Fruit fly (Drosophila melanogaster) whole organism, prepupa: ENCODE measurements around the gene fws.
A peak's percentile ranks its signal among the peaks of the same experiment; 100 is the strongest.

Experiments used
- CG4318 ChIP-seq: fragments of 200-800 bp; sonication (Bioruptor generic); optimal IDR thresholded peaks from 3 replicates; lab custom pipeline; 2017; ENCODE audit warnings: missing biosample characterization, mild to moderate bottlenecking, missing genetic modification characterization
- CG9139 ChIP-seq: fragments of 200-800 bp; sonication (Bioruptor generic); optimal IDR thresholded peaks from 3 replicates; lab custom pipeline; 2017; ENCODE audit warnings: missing biosample characterization, mild to moderate bottlenecking, missing genetic modification characterization
- Eip93F ChIP-seq: fragments of 200-800 bp; sonication (Bioruptor generic); optimal IDR thresholded peaks from 2 replicates; lab custom pipeline; 2016; ENCODE audit warnings: missing biosample characterization, mild to moderate bottlenecking, missing genetic modification characterization
- Sox102F ChIP-seq: fragments of 200-800 bp; sonication (Bioruptor generic); optimal IDR thresholded peaks from 2 replicates; lab custom pipeline; 2016; ENCODE audit warnings: missing biosample characterization, mild to moderate bottlenecking, missing genetic modification characterization
- esn ChIP-seq: fragments of 200-800 bp; sonication (Bioruptor generic); optimal IDR thresholded peaks from 2 replicates; lab custom pipeline; 2016; ENCODE audit warnings: missing biosample characterization, mild to moderate bottlenecking, missing genetic modification characterization, moderate library complexity
- vri ChIP-seq: fragments of 200-800 bp; sonication (Bioruptor generic); optimal IDR thresholded peaks from 3 replicates; lab custom pipeline; 2016; ENCODE audit warnings: missing biosample characterization, mild to moderate bottlenecking, missing genetic modification characterization

dm6 chr2L:17472582-17473524 lies 8.0 kb downstream of the fws start, which contains the start of gene BicD:
- TF ChIP-seq esn (GFP tag; lab: Kevin White, UChicago) (peak; percentile 9), Eip93F (GFP tag; lab: Kevin White, UChicago) (peak; percentile 15), CG9139 (no peak), CG4318 (GFP tag; lab: Kevin White, UChicago) (no peak), Sox102F (GFP tag; lab: Kevin White, UChicago) (no peak), vri (GFP tag; lab: Kevin White, UChicago) (peak; percentile 44)
